Worm (Caenorhabditis elegans) whole organism, late embryonic: ENCODE results near the gene F35C8.8.

Source experiments
- ama-1 ChIP-seq: fragments of 150-350 bp; optimal IDR thresholded peaks from 2 replicates; lab custom pipeline; 2014
- dve-1 ChIP-seq: sonication (generic microtip); optimal IDR thresholded peaks from 2 replicates; lab custom pipeline; 2017; ENCODE audit warnings: antibody characterized with exemption, mild to moderate bottlenecking, missing genetic modification characterization, missing compliant biosample characterization
- elt-4 ChIP-seq: sonication (generic microtip); optimal IDR thresholded peaks from 2 replicates; lab custom pipeline; 2016; ENCODE audit warnings: missing genetic modification characterization, missing compliant biosample characterization
- hlh-13 ChIP-seq: fragments of 200-800 bp; sonication (Bioruptor generic); optimal IDR thresholded peaks from 2 replicates; lab custom pipeline; 2018; ENCODE audit warnings: mild to moderate bottlenecking, missing genetic modification characterization, missing compliant biosample characterization
- hlh-15 ChIP-seq: sonication (generic microtip); optimal IDR thresholded peaks from 2 replicates; lab custom pipeline; 2016; ENCODE audit warnings: missing genetic modification characterization, missing compliant biosample characterization
- lin-11 ChIP-seq: fragments of 200-800 bp; sonication (Bioruptor generic); optimal IDR thresholded peaks from 2 replicates; lab custom pipeline; 2018; ENCODE audit warnings: mild to moderate bottlenecking, missing genetic modification characterization, missing compliant biosample characterization
- madf-2 ChIP-seq: sonication (generic microtip); optimal IDR thresholded peaks from 2 replicates; lab custom pipeline; 2017; ENCODE audit warnings: missing genetic modification characterization, missing compliant biosample characterization
- nhr-232 ChIP-seq: sonication (generic microtip); optimal IDR thresholded peaks from 2 replicates; lab custom pipeline; 2016; ENCODE audit warnings: missing genetic modification characterization, missing compliant biosample characterization
- pha-4 ChIP-seq: fragments of 150-350 bp; optimal IDR thresholded peaks from 2 replicates; lab custom pipeline; 2018; ENCODE audit warnings: missing biosample characterization, missing genetic modification reagents, missing genetic modification characterization
- pqm-1 ChIP-seq: sonication (generic microtip); optimal IDR thresholded peaks from 2 replicates; lab custom pipeline; 2016; ENCODE audit warnings: missing genetic modification characterization, missing compliant biosample characterization
- ref-2 ChIP-seq: sonication (generic microtip); optimal IDR thresholded peaks from 2 replicates; lab custom pipeline; 2016; ENCODE audit warnings: missing genetic modification characterization, missing compliant biosample characterization
- sdc-2 ChIP-seq: sonication (generic microtip); optimal IDR thresholded peaks from 2 replicates; lab custom pipeline; 2016; ENCODE audit warnings: missing genotype, missing genetic modification characterization, missing compliant biosample characterization
- tbx-2 ChIP-seq: sonication (generic microtip); optimal IDR thresholded peaks from 2 replicates; lab custom pipeline; 2016; ENCODE audit warnings: missing genetic modification characterization, missing compliant biosample characterization
- ztf-16 ChIP-seq: sonication (generic microtip); optimal IDR thresholded peaks from 2 replicates; lab custom pipeline; 2017; ENCODE audit warnings: missing genetic modification characterization, missing compliant biosample characterization

DNA sequence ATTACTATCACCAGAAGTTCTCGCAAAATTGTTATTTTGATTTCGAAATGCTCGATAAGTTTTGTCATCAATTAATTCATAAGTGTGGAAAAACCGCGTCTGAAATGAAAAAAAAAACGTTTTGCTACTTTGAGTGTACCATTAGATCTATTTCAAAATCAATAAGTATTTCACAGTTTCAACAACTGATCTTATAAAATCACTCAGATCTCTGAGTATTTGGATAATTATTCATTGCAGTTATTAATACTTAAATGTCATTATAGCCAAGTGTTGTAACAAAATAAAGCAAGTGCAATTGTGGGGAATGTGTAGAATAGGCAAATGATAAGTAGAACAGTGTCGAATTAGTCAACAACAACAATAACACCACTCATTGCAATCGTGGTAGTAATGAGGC, 33.9 kb upstream of the F35C8.8 start, which contains the start of gene C03F11.4:
- TF ChIP-seq ref-2 = no peak
- TF ChIP-seq elt-4 (tag; lab: Kevin White, UChicago) = no peak
- no peak for TF ChIP-seq dve-1 (tag; lab: Kevin White, UChicago)
- TF ChIP-seq hlh-15 (tag; lab: Kevin White, UChicago) = no peak
- no peak for TF ChIP-seq hlh-13 (GFP tag; lab: Kevin White, UChicago)
- no peak for TF ChIP-seq nhr-232 (tag; lab: Kevin White, UChicago)
- TF ChIP-seq madf-2 (tag; lab: Kevin White, UChicago) = no peak
- TF ChIP-seq pha-4 = no peak
- TF ChIP-seq tbx-2 (tag; lab: Kevin White, UChicago) = no peak
- TF ChIP-seq ztf-16 (tag; lab: Kevin White, UChicago) = no peak
- no peak for TF ChIP-seq pqm-1 (tag; lab: Kevin White, UChicago)
- no peak for TF ChIP-seq ama-1
- no peak for TF ChIP-seq lin-11 (tag; lab: Kevin White, UChicago)
- TF ChIP-seq sdc-2 (tag; lab: Kevin White, UChicago) = no peak
